Fruit fly (Drosophila melanogaster): Measurements from ENCODE around the gene TTLL4A.

TTLL4A gene

DNA sequence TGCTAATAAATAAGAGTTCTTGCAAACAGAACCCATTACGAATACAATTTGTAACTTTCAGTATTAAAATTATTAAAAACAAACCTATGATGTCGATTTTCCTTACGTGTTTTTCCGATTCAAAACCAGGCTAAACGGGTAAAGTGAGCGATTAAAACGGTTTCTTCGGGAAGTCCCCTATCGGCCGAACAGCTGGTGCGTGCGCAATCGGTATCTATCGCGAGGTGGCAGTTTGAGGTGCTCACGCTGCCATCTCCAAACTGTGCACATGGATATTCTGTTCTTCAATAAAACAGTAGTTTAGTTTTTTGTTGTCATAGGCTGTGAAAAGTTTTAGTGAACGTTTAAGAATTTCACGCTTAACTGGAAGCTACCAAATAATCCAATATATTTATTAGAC, at the start of gene TTLL4A:
Gene TTLL4A (plus strand): TSS at position 240 of the 400 bp plus-strand sequence.
- no peak for TF ChIP-seq psq (optimal IDR thresholded peaks at IDR 0.05)
- no peak for TF ChIP-seq pan (optimal IDR thresholded peaks at IDR 0.05)
- no peak for TF ChIP-seq CG8478 (optimal IDR thresholded peaks at IDR 0.05)
- no peak for TF ChIP-seq EcR (GFP tag; optimal IDR thresholded peaks at IDR 0.05)
- no peak for TF ChIP-seq Dll (optimal IDR thresholded peaks at IDR 0.05)
- no peak for TF ChIP-seq usp (GFP tag; optimal IDR thresholded peaks at IDR 0.05)

DNA sequence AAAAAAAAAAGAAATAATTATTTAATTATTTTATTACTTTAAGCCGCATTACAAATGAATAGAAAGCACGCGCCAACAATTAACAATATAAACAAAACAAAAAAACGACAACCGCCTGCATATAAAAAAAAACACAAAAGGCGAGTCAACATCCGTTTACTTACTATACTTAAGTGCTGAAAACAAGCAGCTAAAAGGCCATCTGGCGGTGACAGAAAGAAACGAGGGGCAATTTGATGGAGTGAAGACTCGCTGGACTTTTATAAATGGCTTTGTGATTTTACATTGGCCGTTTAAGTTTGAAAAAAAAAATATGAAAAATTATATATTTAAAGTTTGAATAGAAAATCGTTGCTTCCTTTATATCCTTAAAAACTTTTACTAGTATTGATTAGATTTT, 49.0 kb upstream of the TTLL4A start:
- TF ChIP-seq CG8478 (optimal IDR thresholded peaks at IDR 0.05) (no peak), Dll (optimal IDR thresholded peaks at IDR 0.05) (no peak), pan (optimal IDR thresholded peaks at IDR 0.05) (no peak), EcR (GFP tag; optimal IDR thresholded peaks at IDR 0.05) (no peak), usp (GFP tag; optimal IDR thresholded peaks at IDR 0.05) (no peak), psq (optimal IDR thresholded peaks at IDR 0.05) (no peak)

DNA sequence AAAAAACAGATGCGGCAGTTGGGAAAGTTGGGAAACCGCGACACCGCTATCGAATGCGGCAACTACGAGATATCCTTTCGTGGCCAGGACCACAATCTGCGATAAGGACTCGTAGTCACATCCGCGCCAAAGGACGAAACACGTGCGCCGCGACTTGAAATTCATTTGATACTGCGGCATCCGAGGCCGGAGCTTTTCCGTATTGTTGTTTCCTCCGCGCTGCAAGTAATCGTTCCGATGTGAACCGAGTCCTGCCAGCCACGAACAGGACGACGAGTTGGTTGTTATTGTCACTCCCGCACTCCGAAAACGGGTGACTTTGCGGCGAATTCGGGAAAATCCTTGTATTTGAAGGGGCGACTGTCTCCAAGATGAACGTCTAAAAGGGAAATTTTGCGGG, 25.2 kb upstream of the TTLL4A start, which contains the start of gene dpr2:
Gene dpr2 (minus strand): TSS at position 175 of the 400 bp plus-strand sequence.
- no peak for TF ChIP-seq psq (optimal IDR thresholded peaks at IDR 0.05)
- no peak for TF ChIP-seq CG8478 (optimal IDR thresholded peaks at IDR 0.05)
- TF ChIP-seq Dll (optimal IDR thresholded peaks at IDR 0.05) = no peak
- no peak for TF ChIP-seq pan (optimal IDR thresholded peaks at IDR 0.05)
- no peak for TF ChIP-seq EcR (GFP tag; optimal IDR thresholded peaks at IDR 0.05)
- TF ChIP-seq usp (GFP tag; optimal IDR thresholded peaks at IDR 0.05) = no peak

DNA sequence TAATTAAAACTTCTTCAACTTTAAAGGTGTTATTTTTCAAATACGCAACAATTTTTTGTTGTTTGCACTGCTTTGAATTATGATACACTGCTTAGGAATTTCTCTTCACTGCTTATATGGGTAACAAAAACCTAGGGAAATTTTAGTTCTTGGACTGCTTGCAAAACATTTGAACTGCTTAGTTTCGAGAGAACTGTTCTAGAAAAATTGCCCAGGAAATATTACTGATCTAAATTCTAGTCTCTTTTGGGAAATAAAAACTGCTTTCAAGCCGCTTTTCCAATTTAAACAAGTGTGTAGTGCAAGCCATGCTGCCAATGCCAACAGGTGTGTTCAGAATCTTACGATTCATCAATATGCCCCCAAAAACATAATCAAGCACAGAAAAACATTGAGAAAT, 24.7 kb upstream of the TTLL4A start:
- no peak for TF ChIP-seq CG8478 (optimal IDR thresholded peaks at IDR 0.05)
- no peak for TF ChIP-seq EcR (GFP tag; optimal IDR thresholded peaks at IDR 0.05)
- no peak for TF ChIP-seq usp (GFP tag; optimal IDR thresholded peaks at IDR 0.05)
- TF ChIP-seq psq (optimal IDR thresholded peaks at IDR 0.05) = no peak
- TF ChIP-seq Dll (optimal IDR thresholded peaks at IDR 0.05) = no peak
- no peak for TF ChIP-seq pan (optimal IDR thresholded peaks at IDR 0.05)

dm6 chr2L:10965962-10966361, 23.2 kb upstream of the TTLL4A start:
- TF ChIP-seq CG8478 (optimal IDR thresholded peaks at IDR 0.05) = no peak
- no peak for TF ChIP-seq Dll (optimal IDR thresholded peaks at IDR 0.05)
- TF ChIP-seq pan (optimal IDR thresholded peaks at IDR 0.05) = no peak
- TF ChIP-seq EcR (GFP tag; optimal IDR thresholded peaks at IDR 0.05) = no peak
- no peak for TF ChIP-seq psq (optimal IDR thresholded peaks at IDR 0.05)
- TF ChIP-seq usp (GFP tag; optimal IDR thresholded peaks at IDR 0.05) = no peak

- TF ChIP-seq CG8478 (optimal IDR thresholded peaks at IDR 0.05) = no peak
- TF ChIP-seq EcR (GFP tag; optimal IDR thresholded peaks at IDR 0.05) = no peak
- no peak for TF ChIP-seq usp (GFP tag; optimal IDR thresholded peaks at IDR 0.05)
- TF ChIP-seq pan (optimal IDR thresholded peaks at IDR 0.05) = no peak
- no peak for TF ChIP-seq Dll (optimal IDR thresholded peaks at IDR 0.05)
- no peak for TF ChIP-seq psq (optimal IDR thresholded peaks at IDR 0.05)
These were observed 21.8 kb upstream of the TTLL4A start for dm6 chr2L:10967257-10968008.

DNA sequence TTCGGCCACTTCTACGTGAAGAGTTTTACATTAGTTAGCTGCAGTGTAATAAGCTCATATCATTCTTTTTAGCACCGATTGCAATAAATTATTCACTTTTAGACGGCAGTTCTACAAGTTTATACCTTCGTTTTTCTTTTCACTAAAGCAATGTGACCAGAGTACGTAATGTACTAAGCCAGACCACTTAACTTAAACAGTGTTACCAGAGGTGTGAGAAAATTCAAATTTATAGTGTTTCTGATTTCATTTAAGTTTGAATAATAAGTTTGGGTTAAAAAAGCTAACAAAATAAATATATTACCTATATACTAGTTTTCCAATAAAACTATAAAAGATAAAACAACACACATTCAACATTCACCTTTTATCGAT, 21.2 kb upstream of the TTLL4A start:
- TF ChIP-seq pan (optimal IDR thresholded peaks at IDR 0.05) = no peak
- TF ChIP-seq usp (GFP tag; optimal IDR thresholded peaks at IDR 0.05) = no peak
- no peak for TF ChIP-seq Dll (optimal IDR thresholded peaks at IDR 0.05)
- TF ChIP-seq CG8478 (optimal IDR thresholded peaks at IDR 0.05) = no peak
- no peak for TF ChIP-seq psq (optimal IDR thresholded peaks at IDR 0.05)
- no peak for TF ChIP-seq EcR (GFP tag; optimal IDR thresholded peaks at IDR 0.05)

- TF ChIP-seq psq (optimal IDR thresholded peaks at IDR 0.05) (no peak), EcR (GFP tag; optimal IDR thresholded peaks at IDR 0.05) (no peak), usp (GFP tag; optimal IDR thresholded peaks at IDR 0.05) (no peak), pan (optimal IDR thresholded peaks at IDR 0.05) (no peak), Dll (optimal IDR thresholded peaks at IDR 0.05) (no peak), CG8478 (optimal IDR thresholded peaks at IDR 0.05) (no peak)
These were observed 19.1 kb upstream of the TTLL4A start, which contains the start of the genes Tmem214 and YL-1 for dm6 chr2L:10970134-10970533. Gene Tmem214 (minus strand): TSS chr2L:10970275. Gene YL-1 (plus strand): TSS chr2L:10970443.

DNA sequence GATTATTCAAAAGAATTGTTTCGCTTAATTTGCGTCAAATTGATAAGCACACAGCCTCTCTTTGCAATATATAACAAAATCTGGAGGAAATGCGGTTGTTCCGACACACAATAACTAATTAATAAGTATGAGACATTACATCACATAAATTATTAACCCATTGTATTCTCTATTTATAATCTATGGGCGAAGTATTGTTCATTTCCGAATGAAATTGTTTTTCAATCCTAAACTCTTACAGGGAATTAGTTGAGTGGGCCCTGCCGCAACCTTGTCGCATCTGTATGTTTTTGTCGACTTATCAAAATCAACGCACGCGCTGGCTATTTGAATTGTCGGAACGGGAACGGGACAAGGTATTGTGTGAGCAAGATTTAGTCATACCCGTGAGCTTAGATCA, 17.0 kb upstream of the TTLL4A start, which contains the start of gene CG16743:
Gene CG16743 (plus strand): TSS at position 57 of the 400 bp plus-strand sequence.
- TF ChIP-seq CG8478 (optimal IDR thresholded peaks at IDR 0.05) (no peak), EcR (GFP tag; optimal IDR thresholded peaks at IDR 0.05) (no peak), pan (optimal IDR thresholded peaks at IDR 0.05) (no peak), usp (GFP tag; optimal IDR thresholded peaks at IDR 0.05) (no peak), psq (optimal IDR thresholded peaks at IDR 0.05) (no peak), Dll (optimal IDR thresholded peaks at IDR 0.05) (no peak)

DNA sequence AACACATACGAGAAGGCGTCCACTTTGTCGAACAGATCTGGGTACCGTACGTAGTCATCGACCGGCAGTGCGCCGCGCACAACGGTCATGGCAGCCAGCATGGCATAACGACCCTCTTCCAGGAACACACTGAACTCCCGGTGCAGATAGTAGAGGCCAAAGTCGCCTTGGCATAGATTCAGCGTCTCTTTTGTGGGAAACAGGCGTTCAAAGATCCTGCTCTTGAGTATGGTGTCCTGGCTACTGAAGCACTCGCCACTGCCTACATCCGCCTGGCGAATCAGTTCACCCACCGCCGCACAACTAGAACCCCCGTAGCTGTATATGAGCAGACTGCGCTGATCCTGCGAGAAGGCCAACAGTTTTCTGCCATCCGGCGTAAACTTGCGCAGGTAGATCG, 14.6 kb upstream of the TTLL4A start:
- TF ChIP-seq Dll (optimal IDR thresholded peaks at IDR 0.05) (no peak), pan (optimal IDR thresholded peaks at IDR 0.05) (no peak), psq (optimal IDR thresholded peaks at IDR 0.05) (no peak), EcR (GFP tag; optimal IDR thresholded peaks at IDR 0.05) (no peak)

- no peak for TF ChIP-seq CG8478 (optimal IDR thresholded peaks at IDR 0.05)
- TF ChIP-seq Dll (optimal IDR thresholded peaks at IDR 0.05) = no peak
- no peak for TF ChIP-seq pan (optimal IDR thresholded peaks at IDR 0.05)
- TF ChIP-seq usp (GFP tag; optimal IDR thresholded peaks at IDR 0.05) = no peak
- TF ChIP-seq EcR (GFP tag; optimal IDR thresholded peaks at IDR 0.05) = no peak
- TF ChIP-seq psq (optimal IDR thresholded peaks at IDR 0.05) = no peak
These were observed 14.0 kb upstream of the TTLL4A start, which contains the start of gene abo for dm6 chr2L:10975193-10975592. Gene abo (minus strand): TSS chr2L:10975293.

dm6 chr2L:10976046-10976863, 12.9 kb upstream of the TTLL4A start, which contains the start of the genes ATPsynG and SCAR:
Gene ATPsynG (minus strand): TSS chr2L:10976399.
Gene SCAR (plus strand): TSS chr2L:10976772.
- no peak for TF ChIP-seq CG8478 (optimal IDR thresholded peaks at IDR 0.05)
- TF ChIP-seq Dll (optimal IDR thresholded peaks at IDR 0.05) = no peak
- no peak for TF ChIP-seq psq (optimal IDR thresholded peaks at IDR 0.05)
- no peak for TF ChIP-seq pan (optimal IDR thresholded peaks at IDR 0.05)
- TF ChIP-seq usp (GFP tag; optimal IDR thresholded peaks at IDR 0.05) = no peak
- TF ChIP-seq EcR (GFP tag; optimal IDR thresholded peaks at IDR 0.05) = no peak

Measured in whole organism.